Worm (Caenorhabditis elegans): ENCODE results near the gene F09E5.12.

- no peak for TF ChIP-seq ama-1 (optimal IDR thresholded peaks at IDR 0.05)
- TF ChIP-seq hmbx-1 (tag; optimal IDR thresholded peaks at IDR 0.05), result no peak
Observed at ce11 chrII:5387217-5387616, 16.7 kb upstream of the F09E5.12 start, which contains the start of gene ccpp-6.

All from whole organism, early embryonic.